Worm (Caenorhabditis elegans) whole organism, L4 larva: Measurements from ENCODE around the gene Y17G9B.5.

Experiments
- R02D3.7 ChIP-seq: fragments of 150-350 bp; sonication (generic microtip); optimal IDR thresholded peaks from 3 replicates; lab custom pipeline; 2014; ENCODE audit warnings: missing biosample characterization, missing genetic modification characterization
- T20F7.1 ChIP-seq: fragments of 200-800 bp; sonication (Bioruptor generic); optimal IDR thresholded peaks from 2 replicates; lab custom pipeline; 2018; ENCODE audit warnings: mild to moderate bottlenecking, missing genetic modification characterization, missing compliant biosample characterization
- T26A8.4 ChIP-seq: fragments of 200-800 bp; sonication (Bioruptor generic); IDR thresholded peaks from 2 replicates; pipeline ENCODE4 v1.3.6; 2022; ENCODE audit warnings: missing genetic modification characterization, missing compliant biosample characterization
- Y105C5A.15 ChIP-seq: fragments of 200-800 bp; sonication (Bioruptor generic); IDR thresholded peaks from 2 replicates; pipeline ENCODE4 v1.3.6; 2022; ENCODE audit warnings: missing genetic modification characterization, missing compliant biosample characterization
- Y48G9A.11 ChIP-seq: fragments of 200-800 bp; sonication (Bioruptor generic); IDR thresholded peaks from 2 replicates; pipeline ENCODE4 v1.3.6; 2022; ENCODE audit warnings: missing genetic modification reagents, missing genetic modification characterization, missing compliant biosample characterization
- Y5F2A.4 ChIP-seq: fragments of 200-800 bp; sonication (Bioruptor generic); optimal IDR thresholded peaks from 2 replicates; lab custom pipeline; 2018; ENCODE audit warnings: mild to moderate bottlenecking, missing genetic modification characterization, missing compliant biosample characterization
- Y75B8A.6 ChIP-seq: fragments of 200-800 bp; sonication (Bioruptor generic); IDR thresholded peaks from 2 replicates; pipeline ENCODE4 v1.3.6; 2022; ENCODE audit warnings: missing genetic modification reagents, missing genetic modification characterization, missing compliant biosample characterization
- ceh-28 ChIP-seq: fragments of 150-350 bp; optimal IDR thresholded peaks from 2 replicates; lab custom pipeline; 2014; ENCODE audit warnings: missing biosample characterization, missing genetic modification reagents, missing genetic modification characterization
- ceh-44 ChIP-seq: fragments of 200-800 bp; sonication (Bioruptor generic); IDR thresholded peaks from 2 replicates; pipeline ENCODE4 v1.3.6; 2022; ENCODE audit warnings: missing genetic modification reagents, missing genetic modification characterization, missing compliant biosample characterization
- ceh-82 ChIP-seq: sonication (generic microtip); optimal IDR thresholded peaks from 2 replicates; lab custom pipeline; 2017; ENCODE audit warnings: missing biosample characterization, missing genetic modification characterization
- cey-2 ChIP-seq: sonication (generic microtip); optimal IDR thresholded peaks from 3 replicates; lab custom pipeline; 2017; ENCODE audit warnings: missing genetic modification characterization, mild to moderate bottlenecking, missing compliant biosample characterization, antibody characterized with exemption, borderline replicate concordance; ENCODE audit not compliant: insufficient read depth
- ctbp-1 ChIP-seq: fragments of 200-800 bp; sonication (Bioruptor generic); IDR thresholded peaks from 2 replicates; pipeline ENCODE4 v1.3.6; 2022; ENCODE audit warnings: missing genetic modification reagents, missing genetic modification characterization, missing compliant biosample characterization
- daf-19 ChIP-seq: fragments of 200-800 bp; sonication (Bioruptor generic); conservative IDR thresholded peaks from 2 replicates; pipeline ENCODE4 v1.3.6; 2022; ENCODE audit warnings: missing genetic modification characterization, missing compliant biosample characterization
- dmd-6 ChIP-seq: fragments of 200-800 bp; sonication (Bioruptor generic); IDR thresholded peaks from 2 replicates; pipeline ENCODE4 v1.3.6; 2022; ENCODE audit warnings: missing genetic modification reagents, missing genetic modification characterization, missing compliant biosample characterization
- dmd-8 ChIP-seq: fragments of 200-800 bp; sonication (Bioruptor generic); IDR thresholded peaks from 2 replicates; pipeline ENCODE4 v1.3.6; 2022; ENCODE audit warnings: missing genetic modification characterization, missing compliant biosample characterization
- egl-27 ChIP-seq: sonication (generic microtip); optimal IDR thresholded peaks from 3 replicates; lab custom pipeline; 2017; ENCODE audit warnings: missing biosample characterization, missing genetic modification reagents, missing genetic modification characterization
- egl-43 ChIP-seq: fragments of 200-800 bp; sonication (Bioruptor generic); IDR thresholded peaks from 2 replicates; pipeline ENCODE4 v1.3.6; 2022; ENCODE audit warnings: missing genetic modification reagents, missing genetic modification characterization, missing compliant biosample characterization
- fkh-10 ChIP-seq: fragments of 150-350 bp; optimal IDR thresholded peaks from 2 replicates; lab custom pipeline; 2014; ENCODE audit warnings: missing biosample characterization, missing genetic modification reagents, missing genetic modification characterization
- gei-8 ChIP-seq: fragments of 200-800 bp; sonication (Bioruptor generic); optimal IDR thresholded peaks from 2 replicates; lab custom pipeline; 2018; ENCODE audit warnings: mild to moderate bottlenecking, missing genetic modification characterization, missing compliant biosample characterization
- hlh-11 ChIP-seq: fragments of 200-800 bp; sonication (Bioruptor generic); optimal IDR thresholded peaks from 2 replicates; lab custom pipeline; 2018; ENCODE audit warnings: mild to moderate bottlenecking, missing genetic modification characterization, missing compliant biosample characterization
- hlh-30 ChIP-seq: sonication (generic microtip); optimal IDR thresholded peaks from 2 replicates; lab custom pipeline; 2017; ENCODE audit warnings: antibody characterized with exemption, mild to moderate bottlenecking, missing genetic modification characterization, missing compliant biosample characterization; ENCODE audit not compliant: insufficient read depth
- jun-1 ChIP-seq: fragments of 150-350 bp; optimal IDR thresholded peaks from 2 replicates; lab custom pipeline; 2014; ENCODE audit warnings: missing biosample characterization, missing genetic modification reagents, missing genetic modification characterization
- lim-7 ChIP-seq: fragments of 200-800 bp; sonication (Bioruptor generic); IDR thresholded peaks from 2 replicates; pipeline ENCODE4 v1.3.6; 2022; ENCODE audit warnings: missing genetic modification characterization, missing compliant biosample characterization
- lin-1 ChIP-seq: fragments of 200-800 bp; sonication (Bioruptor generic); IDR thresholded peaks from 2 replicates; pipeline ENCODE4 v1.3.6; 2022; ENCODE audit warnings: missing genetic modification reagents, missing genetic modification characterization, missing compliant biosample characterization
- lin-15B ChIP-seq: fragments of 150-350 bp; sonication (generic microtip); optimal IDR thresholded peaks from 3 replicates; lab custom pipeline; 2014; ENCODE audit warnings: missing biosample characterization, missing genetic modification characterization
- mdl-1 ChIP-seq, 2 experiments: fragments of 150-350 bp in 1 of 2; sonication (generic microtip) in 1 of 2; optimal IDR thresholded peaks; 2 replicates each; lab custom pipeline; 2014 to 2017; ENCODE audit warnings: missing biosample characterization in 2 of 2, missing genetic modification characterization in 2 of 2
- mdt-29 ChIP-seq: fragments of 200-800 bp; sonication (Bioruptor generic); IDR thresholded peaks from 2 replicates; pipeline ENCODE4 v1.3.6; 2022; ENCODE audit warnings: missing genetic modification reagents, missing genetic modification characterization, missing compliant biosample characterization
- mxl-2 ChIP-seq: fragments of 200-800 bp; sonication (Bioruptor generic); conservative IDR thresholded peaks from 2 replicates; pipeline ENCODE4 v1.3.6; 2022; ENCODE audit warnings: missing genetic modification reagents, missing genetic modification characterization, missing compliant biosample characterization
- mxl-3 ChIP-seq: fragments of 200-800 bp; sonication (Bioruptor generic); optimal IDR thresholded peaks from 2 replicates; lab custom pipeline; 2018; ENCODE audit warnings: mild to moderate bottlenecking, missing genetic modification characterization, missing compliant biosample characterization
- nhr-10 ChIP-seq: fragments of 150-350 bp; optimal IDR thresholded peaks from 2 replicates; lab custom pipeline; 2014; ENCODE audit warnings: missing biosample characterization, missing genetic modification characterization
- nhr-237 ChIP-seq: sonication (generic microtip); optimal IDR thresholded peaks from 2 replicates; lab custom pipeline; 2017; ENCODE audit warnings: missing biosample characterization, missing genetic modification characterization
- nhr-28 ChIP-seq: fragments of 150-350 bp; optimal IDR thresholded peaks from 2 replicates; lab custom pipeline; 2014; ENCODE audit warnings: missing biosample characterization, missing genetic modification characterization
- nhr-41 ChIP-seq: fragments of 200-800 bp; sonication (Bioruptor generic); IDR thresholded peaks from 2 replicates; pipeline ENCODE4 v1.3.6; 2022; ENCODE audit warnings: missing genetic modification reagents, missing genetic modification characterization, missing compliant biosample characterization
- nhr-42 ChIP-seq: fragments of 200-800 bp; sonication (Bioruptor generic); IDR thresholded peaks from 2 replicates; pipeline ENCODE4 v1.3.6; 2022; ENCODE audit warnings: missing genetic modification characterization, missing compliant biosample characterization
- nhr-6 ChIP-seq: fragments of 150-350 bp; optimal IDR thresholded peaks from 2 replicates; lab custom pipeline; 2014; ENCODE audit warnings: missing biosample characterization, missing genetic modification characterization
- nhr-76 ChIP-seq: fragments of 150-350 bp; optimal IDR thresholded peaks from 2 replicates; lab custom pipeline; 2014; ENCODE audit warnings: missing biosample characterization, missing genetic modification characterization
- nhr-77 ChIP-seq: fragments of 150-350 bp; optimal IDR thresholded peaks from 2 replicates; lab custom pipeline; 2014; ENCODE audit warnings: missing biosample characterization, missing genetic modification characterization
- pha-4 ChIP-seq, 2 experiments: fragments of 150-350 bp in 1 of 2; fragments of 200-800 bp in 1 of 2; sonication (Bioruptor generic) in 1 of 2; IDR thresholded peaks in 1 of 2; optimal IDR thresholded peaks in 1 of 2; 2 replicates each; pipeline versions ENCODE4 v1.3.6 to Lab custom; 2014 to 2022; ENCODE audit warnings: missing genetic modification characterization in 2 of 2, missing genetic modification reagents in 2 of 2, missing biosample characterization in 1 of 2, missing compliant biosample characterization in 1 of 2
- php-3 ChIP-seq: fragments of 200-800 bp; sonication (Bioruptor generic); IDR thresholded peaks from 2 replicates; pipeline ENCODE4 v1.3.6; 2022; ENCODE audit warnings: missing genetic modification reagents, missing genetic modification characterization, missing compliant biosample characterization
- saeg-2 ChIP-seq: fragments of 200-800 bp; sonication (Bioruptor generic); IDR thresholded peaks from 2 replicates; pipeline ENCODE4 v1.3.6; 2022; ENCODE audit warnings: missing genetic modification reagents, missing genetic modification characterization, missing compliant biosample characterization
- set-16 ChIP-seq: fragments of 200-800 bp; sonication (Bioruptor generic); IDR thresholded peaks from 2 replicates; pipeline ENCODE4 v1.3.6; 2022; ENCODE audit warnings: missing genetic modification reagents, missing genetic modification characterization, missing compliant biosample characterization
- skn-1 ChIP-seq: fragments of 150-350 bp; optimal IDR thresholded peaks from 2 replicates; lab custom pipeline; 2014; ENCODE audit warnings: missing biosample characterization, missing genetic modification characterization
- snpc-4 ChIP-seq: fragments of 150-350 bp; optimal IDR thresholded peaks from 2 replicates; lab custom pipeline; 2014; ENCODE audit warnings: missing biosample characterization, missing genetic modification characterization
- spr-1 ChIP-seq: sonication (generic microtip); optimal IDR thresholded peaks from 2 replicates; lab custom pipeline; 2016; ENCODE audit warnings: mild to moderate bottlenecking, missing genetic modification characterization, missing compliant biosample characterization
- spr-3 ChIP-seq: fragments of 200-800 bp; sonication (Bioruptor generic); optimal IDR thresholded peaks from 2 replicates; lab custom pipeline; 2018; ENCODE audit warnings: mild to moderate bottlenecking, missing genetic modification characterization, missing compliant biosample characterization
- unc-130 ChIP-seq: sonication (generic microtip); optimal IDR thresholded peaks from 2 replicates; lab custom pipeline; 2016; ENCODE audit warnings: missing genetic modification reagents, missing genetic modification characterization, missing compliant biosample characterization
- zag-1 ChIP-seq: fragments of 150-350 bp; optimal IDR thresholded peaks from 2 replicates; lab custom pipeline; 2014; ENCODE audit warnings: missing biosample characterization, missing genetic modification characterization
- zfp-3 ChIP-seq: fragments of 200-800 bp; sonication (Bioruptor generic); conservative IDR thresholded peaks from 2 replicates; pipeline ENCODE4 v1.3.6; 2022; ENCODE audit warnings: missing genetic modification reagents, missing genetic modification characterization, missing compliant biosample characterization
- zip-2 ChIP-seq: fragments of 150-350 bp; optimal IDR thresholded peaks from 2 replicates; lab custom pipeline; 2014; ENCODE audit warnings: missing biosample characterization, missing genetic modification characterization

Gene Y17G9B.5

ce11 chrIV:4748408-4749105, 1.5 kb upstream of the Y17G9B.5 start, which contains the start of gene cyc-2.1:
cyc-2.1 (minus strand) TSS chrIV:4749012.
- peak; percentile 45 for TF ChIP-seq mxl-3 (GFP tag; lab: Kevin White, UChicago)
- TF ChIP-seq snpc-4 (tag; lab: Kevin White, UChicago): no peak
- TF ChIP-seq daf-19 (GFP tag; lab: Robert Waterston, UW): peak; percentile 84; the same call in 1 of the 2 replicates
- TF ChIP-seq hlh-11 (tag; lab: Kevin White, UChicago): peak; percentile 85
- no peak for TF ChIP-seq cey-2 (tag; lab: Kevin White, UChicago)
- TF ChIP-seq dmd-6 (GFP tag; lab: Robert Waterston, UW): peak; percentile 63
- TF ChIP-seq lin-15B (tag; lab: Kevin White, UChicago): peak; percentile 48
- TF ChIP-seq nhr-41 (GFP tag; lab: Robert Waterston, UW): no peak
- TF ChIP-seq lim-7 (GFP tag; lab: Robert Waterston, UW): peak; percentile 69
- no peak for TF ChIP-seq nhr-42
- peak; percentile 42 for TF ChIP-seq nhr-77 (tag; lab: Kevin White, UChicago)
- peak; percentile 65; the same call in 1 of the 2 replicates for TF ChIP-seq pha-4 (GFP tag; IDR thresholded peaks at IDR 0.05; lab: Robert Waterston, UW)
- no peak for TF ChIP-seq pha-4 (tag; optimal IDR thresholded peaks at IDR 0.05; lab: Kevin White, UChicago)
- no peak for TF ChIP-seq egl-27 (tag; lab: Kevin White, UChicago)
- peak; percentile 43 for TF ChIP-seq unc-130 (GFP tag; lab: Kevin White, UChicago)
- TF ChIP-seq ctbp-1 (GFP tag; lab: Robert Waterston, UW): 0 out of 2 replicates have a peak, but pooled peaks have one; percentile 44
- no peak for TF ChIP-seq zip-2 (tag; lab: Kevin White, UChicago)
- 0 out of 2 replicates have a peak, but pooled peaks have one; percentile 9 for TF ChIP-seq php-3 (GFP tag; lab: Robert Waterston, UW)
- TF ChIP-seq T20F7.1: peak; percentile 50
- TF ChIP-seq skn-1: no peak
- TF ChIP-seq nhr-76 (tag; lab: Kevin White, UChicago): no peak
- TF ChIP-seq jun-1 (tag; lab: Kevin White, UChicago): peak; percentile 24
- TF ChIP-seq nhr-6 (tag; lab: Kevin White, UChicago): peak; percentile 61
- TF ChIP-seq Y5F2A.4 (GFP tag; lab: Kevin White, UChicago): no peak
- peak; percentile 76 for TF ChIP-seq nhr-10 (tag; lab: Kevin White, UChicago)
- no peak for TF ChIP-seq zag-1
- TF ChIP-seq R02D3.7 (tag; lab: Kevin White, UChicago): no peak
- TF ChIP-seq lin-1: peak; percentile 63; the same call in 1 of the 2 replicates
- TF ChIP-seq zfp-3 (GFP tag; lab: Robert Waterston, UW): no peak
- TF ChIP-seq egl-43 (GFP tag; lab: Robert Waterston, UW): peak; percentile 84
- peak; percentile 18 for TF ChIP-seq hlh-30 (tag; lab: Kevin White, UChicago)
- TF ChIP-seq mxl-2 (GFP tag; lab: Robert Waterston, UW): no peak
- 0 out of 2 replicates have a peak, but pooled peaks have one; percentile 22 for TF ChIP-seq Y75B8A.6 (GFP tag; lab: Robert Waterston, UW)
- no peak for TF ChIP-seq gei-8
- TF ChIP-seq mdt-29 (GFP tag; lab: Robert Waterston, UW): no peak
- TF ChIP-seq ceh-44: no peak
- peak; percentile 64 for TF ChIP-seq Y105C5A.15
- TF ChIP-seq Y48G9A.11 (GFP tag; lab: Robert Waterston, UW): peak; percentile 28; the same call in 1 of the 2 replicates
- TF ChIP-seq spr-3 (GFP tag; lab: Kevin White, UChicago): no peak
- TF ChIP-seq set-16 (GFP tag; lab: Robert Waterston, UW): peak; percentile 67
- no peak for TF ChIP-seq saeg-2 (GFP tag; lab: Robert Waterston, UW)
- peak; percentile 55 for TF ChIP-seq nhr-28 (tag; lab: Kevin White, UChicago)
- TF ChIP-seq T26A8.4 (GFP tag; lab: Robert Waterston, UW): peak; percentile 73
- TF ChIP-seq nhr-237: peak; percentile 21
- no peak for TF ChIP-seq fkh-10 (GFP tag; lab: Kevin White, UChicago)
- 0 out of 2 replicates have a peak, but pooled peaks have one; percentile 54 for TF ChIP-seq dmd-8 (GFP tag; lab: Robert Waterston, UW)
- no peak for TF ChIP-seq ceh-82 (tag; lab: Kevin White, UChicago)
- no peak for TF ChIP-seq ceh-28
- TF ChIP-seq spr-1 (tag; lab: Kevin White, UChicago): peak; percentile 15
- no peak for TF ChIP-seq mdl-1 (tag; optimal IDR thresholded peaks at IDR 0.05; lab: Kevin White, UChicago)
